Worm (Caenorhabditis elegans): ENCODE measurements around the gene srh-211.
"Not testable (repeated sequence)": the region's sequence is repeated elsewhere in the genome, so short reads cannot be mapped to it uniquely, and the experiment has no call there.

DNA sequence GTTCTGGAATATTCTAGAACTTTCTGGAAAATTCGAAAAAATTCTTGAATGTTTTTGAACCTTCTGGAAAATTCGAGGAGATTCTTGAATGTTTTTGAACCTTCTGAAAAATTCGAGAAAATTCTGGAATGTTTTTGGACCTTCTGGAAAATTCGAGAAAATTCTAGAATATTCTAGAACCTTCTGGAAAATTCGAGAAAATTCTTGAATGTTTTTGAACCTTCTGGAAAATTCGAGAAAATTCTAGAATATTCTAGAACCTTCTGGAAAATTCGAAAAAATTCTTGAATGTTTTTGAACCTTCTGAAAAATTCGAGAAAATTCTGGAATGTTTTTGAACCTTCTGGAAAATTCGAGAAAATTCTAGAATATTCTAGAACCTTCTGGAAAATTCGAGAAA, 30.4 kb downstream of the srh-211 start:
- not testable (repeated sequence) for TF ChIP-seq tbp1 (GFP tag; optimal IDR thresholded peaks at IDR 0.05); ama-1 (optimal IDR thresholded peaks at IDR 0.05); ama-1 (GFP tag; optimal IDR thresholded peaks at IDR 0.05); F57C9.4 (tag; optimal IDR thresholded peaks at IDR 0.05); Y79H2A.3 (GFP tag; conservative IDR thresholded peaks at IDR 0.05); F52B5.7 (tag; optimal IDR thresholded peaks at IDR 0.05); zim-3 (tag; optimal IDR thresholded peaks at IDR 0.05); snpc-1.1 (tag; optimal IDR thresholded peaks at IDR 0.05; ENCODE audit: insufficient read depth); snpc-1.3 (tag; optimal IDR thresholded peaks at IDR 0.05; ENCODE audit: insufficient read depth); unc-130 (GFP tag; optimal IDR thresholded peaks at IDR 0.05)
